Worm (Caenorhabditis elegans): ENCODE data around the gene fkh-9.

DNA sequence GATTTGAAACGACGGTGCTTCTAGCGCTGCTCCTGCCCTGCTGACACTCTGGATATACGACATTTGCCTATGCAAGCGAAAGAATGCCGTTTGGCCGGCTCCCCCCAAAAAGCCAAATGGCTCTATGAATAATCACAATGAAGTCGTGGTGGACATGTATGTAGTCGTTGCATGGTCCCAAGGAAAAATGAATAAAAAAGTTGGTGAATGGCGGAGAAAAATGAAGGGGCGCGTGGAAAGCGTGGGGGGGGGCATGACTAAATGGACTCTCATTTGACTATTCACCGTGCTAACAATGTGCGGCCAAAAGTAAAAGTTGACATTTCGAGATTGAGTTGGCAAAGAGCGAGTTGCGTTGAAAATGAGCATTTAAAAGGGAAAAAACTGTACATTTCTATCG is 32.7 kb upstream of the fkh-9 start:
- TF ChIP-seq ZK546.5 (tag; optimal IDR thresholded peaks at IDR 0.05) (no peak), nhr-11 (tag; optimal IDR thresholded peaks at IDR 0.05) (no peak), egl-27 (tag; optimal IDR thresholded peaks at IDR 0.05) (no peak), fkh-2 (tag; optimal IDR thresholded peaks at IDR 0.05) (no peak), unc-62 (GFP tag; optimal IDR thresholded peaks at IDR 0.05) (no peak), zag-1 (tag; optimal IDR thresholded peaks at IDR 0.05) (no peak)

Data from whole organism, L3 larva.